Worm (Caenorhabditis elegans) whole organism, L3 larva: ENCODE data around the gene rskd-1.

Experiments used
- ZK546.5 ChIP-seq: sonication (generic microtip); optimal IDR thresholded peaks from 2 replicates; lab custom pipeline; 2017; ENCODE audit warnings: missing biosample characterization, missing genetic modification characterization
- ama-1 ChIP-seq: fragments of 150-350 bp; optimal IDR thresholded peaks from 2 replicates; lab custom pipeline; 2018
- ceh-16 ChIP-seq: sonication (generic microtip); optimal IDR thresholded peaks from 2 replicates; lab custom pipeline; 2017; ENCODE audit warnings: missing biosample characterization, missing genetic modification characterization
- ceh-28 ChIP-seq: fragments of 150-350 bp; optimal IDR thresholded peaks from 2 replicates; lab custom pipeline; 2014; ENCODE audit warnings: missing biosample characterization, missing genetic modification reagents, missing genetic modification characterization
- ceh-9 ChIP-seq: sonication (generic microtip); optimal IDR thresholded peaks from 2 replicates; lab custom pipeline; 2018; ENCODE audit warnings: missing biosample characterization, missing genetic modification characterization
- daf-12 ChIP-seq: fragments of 150-350 bp; optimal IDR thresholded peaks from 2 replicates; lab custom pipeline; 2014; ENCODE audit warnings: missing biosample characterization, missing genetic modification reagents, missing genetic modification characterization
- fkh-10 ChIP-seq: sonication (generic microtip); optimal IDR thresholded peaks from 2 replicates; lab custom pipeline; 2017; ENCODE audit warnings: missing biosample characterization, missing genetic modification reagents, missing genetic modification characterization
- jun-1 ChIP-seq: fragments of 150-350 bp; optimal IDR thresholded peaks from 2 replicates; lab custom pipeline; 2014; ENCODE audit warnings: missing biosample characterization, missing genetic modification reagents, missing genetic modification characterization
- lin-15B ChIP-seq: fragments of 150-350 bp; optimal IDR thresholded peaks from 2 replicates; lab custom pipeline; 2014; ENCODE audit warnings: missing biosample characterization, missing genetic modification characterization
- lin-39 ChIP-seq: fragments of 150-350 bp; optimal IDR thresholded peaks from 2 replicates; lab custom pipeline; 2018; ENCODE audit warnings: missing biosample characterization, missing genetic modification reagents, missing genetic modification characterization
- lsy-12 ChIP-seq: sonication (generic microtip); optimal IDR thresholded peaks from 2 replicates; lab custom pipeline; 2016; ENCODE audit warnings: mild to moderate bottlenecking, missing genetic modification characterization, missing compliant biosample characterization
- mdl-1 ChIP-seq: fragments of 150-350 bp; optimal IDR thresholded peaks from 2 replicates; lab custom pipeline; 2014; ENCODE audit warnings: missing biosample characterization, missing genetic modification characterization
- nfya-1 ChIP-seq: sonication (generic microtip); optimal IDR thresholded peaks from 2 replicates; lab custom pipeline; 2017; ENCODE audit warnings: missing genetic modification characterization, mild to moderate bottlenecking, missing compliant biosample characterization, antibody characterized with exemption, moderate library complexity; ENCODE audit not compliant: insufficient read depth
- nhr-11 ChIP-seq: fragments of 150-350 bp; optimal IDR thresholded peaks from 2 replicates; lab custom pipeline; 2014; ENCODE audit warnings: missing biosample characterization, missing genetic modification characterization
- nhr-237 ChIP-seq: fragments of 150-350 bp; optimal IDR thresholded peaks from 2 replicates; lab custom pipeline; 2014; ENCODE audit warnings: missing biosample characterization, missing genetic modification characterization
- nhr-28 ChIP-seq: fragments of 150-350 bp; optimal IDR thresholded peaks from 2 replicates; lab custom pipeline; 2014; ENCODE audit warnings: missing biosample characterization, missing genetic modification characterization
- nhr-43 ChIP-seq: sonication (generic microtip); optimal IDR thresholded peaks from 2 replicates; lab custom pipeline; 2016; ENCODE audit warnings: mild to moderate bottlenecking, missing genetic modification characterization, missing compliant biosample characterization; ENCODE audit not compliant: poor library complexity, severe bottlenecking
- nhr-67 ChIP-seq: fragments of 150-350 bp; optimal IDR thresholded peaks from 2 replicates; lab custom pipeline; 2014; ENCODE audit warnings: missing biosample characterization, missing genetic modification characterization
- nhr-76 ChIP-seq: fragments of 150-350 bp; sonication (generic microtip); optimal IDR thresholded peaks from 5 replicates; lab custom pipeline; 2014; ENCODE audit warnings: missing biosample characterization, missing genetic modification characterization
- sea-2 ChIP-seq: fragments of 150-350 bp; sonication (generic microtip); optimal IDR thresholded peaks from 4 replicates; lab custom pipeline; 2014; ENCODE audit warnings: missing biosample characterization, missing genetic modification reagents, missing genetic modification characterization
- snpc-4 ChIP-seq: fragments of 150-350 bp; optimal IDR thresholded peaks from 2 replicates; lab custom pipeline; 2014; ENCODE audit warnings: missing biosample characterization, missing genetic modification characterization
- tbx-2 ChIP-seq: sonication (generic microtip); optimal IDR thresholded peaks from 2 replicates; lab custom pipeline; 2016; ENCODE audit warnings: mild to moderate bottlenecking, missing genetic modification characterization, missing compliant biosample characterization
- unc-39 ChIP-seq: sonication (generic microtip); optimal IDR thresholded peaks from 4 replicates; lab custom pipeline; 2017; ENCODE audit warnings: missing biosample characterization, missing genetic modification characterization
- unc-62 ChIP-seq: fragments of 150-350 bp; sonication (generic microtip); optimal IDR thresholded peaks from 4 replicates; lab custom pipeline; 2014; ENCODE audit warnings: missing biosample characterization, missing genetic modification reagents, missing genetic modification characterization
- zag-1 ChIP-seq: fragments of 150-350 bp; optimal IDR thresholded peaks from 2 replicates; lab custom pipeline; 2014; ENCODE audit warnings: missing biosample characterization, missing genetic modification characterization
- ztf-11 ChIP-seq: fragments of 150-350 bp; optimal IDR thresholded peaks from 2 replicates; lab custom pipeline; 2014; ENCODE audit warnings: missing biosample characterization, missing genetic modification characterization
- ztf-4 ChIP-seq: fragments of 150-350 bp; optimal IDR thresholded peaks from 2 replicates; lab custom pipeline; 2014; ENCODE audit warnings: missing biosample characterization, missing genetic modification characterization

rskd-1 gene

ce11 chrV:12291587-12291986 lies 3.2 kb upstream of the rskd-1 start, which contains the start of the genes srpa-68 and srh-16 (continued):
- TF ChIP-seq nhr-11 (tag; lab: Kevin White, UChicago) (peak; percentile 56), ztf-4 (tag; lab: Kevin White, UChicago) (peak; percentile 6), tbx-2 (tag; lab: Kevin White, UChicago) (peak; percentile 87)

- peak; percentile 25 for TF ChIP-seq nfya-1
- TF ChIP-seq lin-39 (tag; lab: Kevin White, UChicago), result peak; percentile 42
- TF ChIP-seq nhr-43 (tag; lab: Kevin White, UChicago), result no peak
- TF ChIP-seq fkh-10, result peak; percentile 40
These were observed 748 bp downstream of the rskd-1 start for ce11 chrV:12287667-12288066.

- TF ChIP-seq ztf-11 (tag; lab: Kevin White, UChicago) (no peak), nhr-28 (tag; lab: Kevin White, UChicago) (no peak), mdl-1 (tag; lab: Kevin White, UChicago) (no peak), nhr-11 (tag; lab: Kevin White, UChicago) (no peak), ceh-9 (tag; lab: Kevin White, UChicago) (no peak), sea-2 (no peak), daf-12 (tag; lab: Kevin White, UChicago) (no peak), ama-1 (no peak), nhr-237 (tag; lab: Kevin White, UChicago) (no peak)
These were observed 5.2 kb downstream of the rskd-1 start, which contains the start of gene F55C5.10 for ce11 chrV:12283187-12283586. TSS of gene F55C5.10 (plus strand) at chrV:12283487.

ce11 chrV:12281508-12281907 lies 6.9 kb downstream of the rskd-1 start:
- TF ChIP-seq daf-12 (tag; lab: Kevin White, UChicago) (no peak), nhr-76 (tag; lab: Kevin White, UChicago) (no peak), snpc-4 (no peak), jun-1 (no peak), lin-39 (tag; lab: Kevin White, UChicago) (no peak), zag-1 (tag; lab: Kevin White, UChicago) (no peak)

ce11 chrV:12276946-12277345 lies 11.5 kb downstream of the rskd-1 start, which contains the start of gene bnc-1:
TSS of gene bnc-1 (minus strand) at chrV:12277046.
- TF ChIP-seq unc-62 (GFP tag; lab: Kevin White, UChicago) (no peak), ZK546.5 (no peak), jun-1 (no peak), lin-39 (tag; lab: Kevin White, UChicago) (no peak), nhr-67 (tag; lab: Kevin White, UChicago) (no peak), ceh-28 (tag; lab: Kevin White, UChicago) (no peak), nhr-28 (tag; lab: Kevin White, UChicago) (no peak), ceh-9 (tag; lab: Kevin White, UChicago) (no peak), ama-1 (no peak), ztf-4 (tag; lab: Kevin White, UChicago) (no peak)
- TF ChIP-seq, all 47 proteins: peak for 0

- no peak for TF ChIP-seq ceh-9 (tag; lab: Kevin White, UChicago)
- TF ChIP-seq unc-39 (tag; lab: Kevin White, UChicago), result no peak
- no peak for TF ChIP-seq ztf-4 (tag; lab: Kevin White, UChicago)
- no peak for TF ChIP-seq ceh-16 (tag; lab: Kevin White, UChicago)
- no peak for TF ChIP-seq nhr-28 (tag; lab: Kevin White, UChicago)
- TF ChIP-seq lin-39 (tag; lab: Kevin White, UChicago), result no peak
- TF ChIP-seq nhr-237 (tag; lab: Kevin White, UChicago), result no peak
- no peak for TF ChIP-seq jun-1
These were observed 12.7 kb downstream of the rskd-1 start for ce11 chrV:12275714-12276113.

- TF ChIP-seq ama-1 (no peak), lsy-12 (tag; lab: Kevin White, UChicago) (no peak), daf-12 (tag; lab: Kevin White, UChicago) (no peak), lin-15B (tag; lab: Kevin White, UChicago) (peak; percentile 19), ceh-9 (tag; lab: Kevin White, UChicago) (no peak)
These were observed 16.9 kb downstream of the rskd-1 start, which contains the start of the genes tsfm-1 and capg-2 for ce11 chrV:12271495-12271894. TSS of gene tsfm-1 (minus strand) at chrV:12271551. TSS of gene capg-2 (plus strand) at chrV:12271873.
